Fruit fly (Drosophila melanogaster) whole organism, prepupa: ENCODE measurements around the gene CG14445.

Experiments
- Blimp-1 ChIP-seq: fragments of 200-800 bp; sonication (Bioruptor generic); optimal IDR thresholded peaks from 3 replicates; lab custom pipeline; 2017; ENCODE audit warnings: missing biosample characterization, missing genetic modification characterization, mild to moderate bottlenecking, moderate library complexity, missing genetic modification reagents
- CG10631 ChIP-seq: fragments of 200-800 bp; sonication (Bioruptor generic); optimal IDR thresholded peaks from 2 replicates; lab custom pipeline; 2016; ENCODE audit warnings: missing biosample characterization, missing genetic modification characterization
- CG10669 ChIP-seq: fragments of 200-800 bp; sonication (Bioruptor generic); optimal IDR thresholded peaks from 3 replicates; lab custom pipeline; 2018; ENCODE audit warnings: missing biosample characterization, mild to moderate bottlenecking, missing genetic modification characterization, moderate library complexity
- CG1621 ChIP-seq: fragments of 200-800 bp; sonication (Bioruptor generic); optimal IDR thresholded peaks from 3 replicates; lab custom pipeline; 2018; ENCODE audit warnings: missing biosample characterization, mild to moderate bottlenecking, missing genetic modification characterization
- CG16779 ChIP-seq: fragments of 200-800 bp; sonication (Bioruptor generic); optimal IDR thresholded peaks from 3 replicates; lab custom pipeline; 2017; ENCODE audit warnings: missing biosample characterization, mild to moderate bottlenecking, missing genetic modification characterization
- CG3032 ChIP-seq: fragments of 200-800 bp; optimal IDR thresholded peaks from 2 replicates; lab custom pipeline; 2019; ENCODE audit warnings: missing biosample characterization, mild to moderate bottlenecking, missing genetic modification characterization, moderate library complexity
- CG31627 ChIP-seq: fragments of 200-800 bp; sonication (Bioruptor generic); optimal IDR thresholded peaks from 3 replicates; lab custom pipeline; 2016; ENCODE audit warnings: missing biosample characterization, missing genetic modification characterization
- CG32006 ChIP-seq: fragments of 200-800 bp; sonication (Bioruptor generic); optimal IDR thresholded peaks from 3 replicates; lab custom pipeline; 2017; ENCODE audit warnings: missing biosample characterization, mild to moderate bottlenecking, missing genetic modification characterization
- CG34406 ChIP-seq: fragments of 200-800 bp; sonication (Bioruptor generic); optimal IDR thresholded peaks from 3 replicates; lab custom pipeline; 2016; ENCODE audit warnings: missing biosample characterization, missing genetic modification characterization
- CG3919 ChIP-seq: fragments of 200-800 bp; sonication (Bioruptor generic); optimal IDR thresholded peaks from 3 replicates; lab custom pipeline; 2016; ENCODE audit warnings: missing biosample characterization, missing genetic modification characterization
- CG4318 ChIP-seq: fragments of 200-800 bp; sonication (Bioruptor generic); optimal IDR thresholded peaks from 3 replicates; lab custom pipeline; 2017; ENCODE audit warnings: missing biosample characterization, mild to moderate bottlenecking, missing genetic modification characterization
- CG6163 ChIP-seq: fragments of 200-800 bp; sonication (Bioruptor generic); IDR thresholded peaks from 3 replicates; pipeline ENCODE4 v1.3.6; 2022; ENCODE audit warnings: missing biosample characterization, missing genetic modification characterization
- CG6276 ChIP-seq: fragments of 200-800 bp; sonication (Bioruptor generic); optimal IDR thresholded peaks from 2 replicates; lab custom pipeline; 2017; ENCODE audit warnings: missing biosample characterization, mild to moderate bottlenecking, missing genetic modification characterization
- CG6792 ChIP-seq: fragments of 200-800 bp; sonication (Bioruptor generic); optimal IDR thresholded peaks from 3 replicates; lab custom pipeline; 2016; ENCODE audit warnings: missing biosample characterization, missing genetic modification characterization
- CG6808 ChIP-seq: fragments of 200-800 bp; sonication (Bioruptor generic); optimal IDR thresholded peaks from 3 replicates; lab custom pipeline; 2017; ENCODE audit warnings: missing biosample characterization, missing genetic modification characterization, mild to moderate bottlenecking, moderate library complexity, missing genetic modification reagents
- CG6854 ChIP-seq: fragments of 200-800 bp; sonication (Bioruptor generic); optimal IDR thresholded peaks from 2 replicates; lab custom pipeline; 2017; ENCODE audit warnings: missing biosample characterization, mild to moderate bottlenecking, missing genetic modification characterization
- CG7368 ChIP-seq: fragments of 200-800 bp; sonication (Bioruptor generic); optimal IDR thresholded peaks from 3 replicates; lab custom pipeline; 2016; ENCODE audit warnings: missing biosample characterization, missing genetic modification characterization
- CG8119 ChIP-seq: fragments of 200-800 bp; sonication (Bioruptor generic); IDR thresholded peaks from 3 replicates; pipeline ENCODE4 v1.3.6; 2022; ENCODE audit warnings: missing biosample characterization, missing genetic modification characterization
- CG8632 ChIP-seq: fragments of 200-800 bp; sonication (Bioruptor generic); optimal IDR thresholded peaks from 3 replicates; lab custom pipeline; 2016; ENCODE audit warnings: missing biosample characterization, missing genetic modification characterization
- CG9139 ChIP-seq: fragments of 200-800 bp; sonication (Bioruptor generic); optimal IDR thresholded peaks from 3 replicates; lab custom pipeline; 2017; ENCODE audit warnings: missing biosample characterization, mild to moderate bottlenecking, missing genetic modification characterization
- Eip75B ChIP-seq: fragments of 200-800 bp; sonication (Bioruptor generic); optimal IDR thresholded peaks from 3 replicates; lab custom pipeline; 2016; ENCODE audit warnings: missing biosample characterization, missing genetic modification characterization
- Eip78C ChIP-seq: fragments of 200-800 bp; sonication (Bioruptor generic); peaks from one replicate; lab custom pipeline; 2016; ENCODE audit warnings: missing biosample characterization, missing genetic modification characterization
- Eip93F ChIP-seq: fragments of 200-800 bp; sonication (Bioruptor generic); optimal IDR thresholded peaks from 2 replicates; lab custom pipeline; 2016; ENCODE audit warnings: missing biosample characterization, mild to moderate bottlenecking, missing genetic modification characterization
- Ets21C ChIP-seq: fragments of 200-800 bp; sonication (Bioruptor generic); optimal IDR thresholded peaks from 3 replicates; lab custom pipeline; 2016; ENCODE audit warnings: missing biosample characterization, missing genetic modification characterization
- Ets96B ChIP-seq: fragments of 200-800 bp; optimal IDR thresholded peaks from 2 replicates; lab custom pipeline; 2019; ENCODE audit warnings: missing biosample characterization, mild to moderate bottlenecking, missing genetic modification characterization, moderate library complexity
- Gug ChIP-seq: fragments of 200-800 bp; sonication (Bioruptor generic); IDR thresholded peaks from 2 replicates; pipeline ENCODE4 v1.3.6; 2022; ENCODE audit warnings: missing biosample characterization, missing genetic modification characterization
- Hr39 ChIP-seq: fragments of 200-800 bp; sonication (Bioruptor generic); optimal IDR thresholded peaks from 2 replicates; lab custom pipeline; 2016; ENCODE audit warnings: missing biosample characterization, missing genetic modification characterization
- OdsH ChIP-seq: fragments of 200-800 bp; sonication (Bioruptor generic); optimal IDR thresholded peaks from 3 replicates; lab custom pipeline; 2016; ENCODE audit warnings: missing biosample characterization, missing genetic modification characterization
- Sox102F ChIP-seq: fragments of 200-800 bp; sonication (Bioruptor generic); optimal IDR thresholded peaks from 2 replicates; lab custom pipeline; 2016; ENCODE audit warnings: missing biosample characterization, mild to moderate bottlenecking, missing genetic modification characterization
- Sox14 ChIP-seq: fragments of 200-800 bp; sonication (Bioruptor generic); optimal IDR thresholded peaks from 3 replicates; lab custom pipeline; 2016; ENCODE audit warnings: missing biosample characterization, missing genetic modification characterization
- Sox15 ChIP-seq: fragments of 200-800 bp; sonication (Bioruptor generic); optimal IDR thresholded peaks from 3 replicates; lab custom pipeline; 2016; ENCODE audit warnings: missing biosample characterization, missing genetic modification characterization
- achi ChIP-seq: fragments of 200-800 bp; sonication (Bioruptor generic); optimal IDR thresholded peaks from 3 replicates; lab custom pipeline; 2016; ENCODE audit warnings: missing biosample characterization, missing genetic modification characterization
- acj6 ChIP-seq: fragments of 200-800 bp; sonication (Bioruptor generic); optimal IDR thresholded peaks from 3 replicates; lab custom pipeline; 2016; ENCODE audit warnings: missing biosample characterization, missing genetic modification characterization
- cyc ChIP-seq: fragments of 200-800 bp; sonication (Bioruptor generic); optimal IDR thresholded peaks from 3 replicates; lab custom pipeline; 2016; ENCODE audit warnings: missing biosample characterization, missing genetic modification characterization
- dac ChIP-seq: fragments of 200-800 bp; sonication (Bioruptor generic); optimal IDR thresholded peaks from 2 replicates; lab custom pipeline; 2017; ENCODE audit warnings: missing biosample characterization, mild to moderate bottlenecking, missing genetic modification characterization
- dsx ChIP-seq: fragments of 200-800 bp; optimal IDR thresholded peaks from 3 replicates; lab custom pipeline; 2019; ENCODE audit warnings: missing biosample characterization, mild to moderate bottlenecking, missing genetic modification characterization, moderate library complexity; ENCODE audit not compliant: poor library complexity, severe bottlenecking
- eg ChIP-seq: fragments of 200-800 bp; sonication (Bioruptor generic); IDR thresholded peaks from 3 replicates; pipeline ENCODE4 v1.3.6; 2022; ENCODE audit warnings: missing biosample characterization, missing genetic modification characterization
- esn ChIP-seq: fragments of 200-800 bp; sonication (Bioruptor generic); optimal IDR thresholded peaks from 2 replicates; lab custom pipeline; 2016; ENCODE audit warnings: missing biosample characterization, mild to moderate bottlenecking, missing genetic modification characterization, moderate library complexity
- fd59A ChIP-seq: fragments of 200-800 bp; sonication (Bioruptor generic); optimal IDR thresholded peaks from 2 replicates; lab custom pipeline; 2017; ENCODE audit warnings: missing biosample characterization, mild to moderate bottlenecking, missing genetic modification characterization, missing genetic modification reagents
- fd85E ChIP-seq: fragments of 200-800 bp; sonication (Bioruptor generic); optimal IDR thresholded peaks from 3 replicates; lab custom pipeline; 2016; ENCODE audit warnings: missing biosample characterization, missing genetic modification characterization
- fkh ChIP-seq: fragments of 200-800 bp; sonication (Bioruptor generic); optimal IDR thresholded peaks from 3 replicates; lab custom pipeline; 2017; ENCODE audit warnings: missing biosample characterization, mild to moderate bottlenecking, missing genetic modification characterization, moderate library complexity
- lz ChIP-seq: fragments of 200-800 bp; sonication (Bioruptor generic); optimal IDR thresholded peaks from 3 replicates; lab custom pipeline; 2016; ENCODE audit warnings: missing biosample characterization, missing genetic modification characterization
- pdm3 ChIP-seq: fragments of 200-800 bp; sonication (Bioruptor generic); optimal IDR thresholded peaks from 3 replicates; lab custom pipeline; 2016; ENCODE audit warnings: missing biosample characterization, missing genetic modification characterization
- salr ChIP-seq, 2 experiments: fragments of 200-800 bp; sonication (Bioruptor generic); optimal IDR thresholded peaks; 3 replicates each; lab custom pipeline; 2016 to 2018; ENCODE audit warnings: missing biosample characterization in 2 of 2, missing genetic modification characterization in 2 of 2, mild to moderate bottlenecking in 1 of 2
- topi ChIP-seq: fragments of 200-800 bp; sonication (Bioruptor generic); optimal IDR thresholded peaks from 3 replicates; lab custom pipeline; 2016; ENCODE audit warnings: missing biosample characterization, missing genetic modification characterization

Gene CG14445

DNA sequence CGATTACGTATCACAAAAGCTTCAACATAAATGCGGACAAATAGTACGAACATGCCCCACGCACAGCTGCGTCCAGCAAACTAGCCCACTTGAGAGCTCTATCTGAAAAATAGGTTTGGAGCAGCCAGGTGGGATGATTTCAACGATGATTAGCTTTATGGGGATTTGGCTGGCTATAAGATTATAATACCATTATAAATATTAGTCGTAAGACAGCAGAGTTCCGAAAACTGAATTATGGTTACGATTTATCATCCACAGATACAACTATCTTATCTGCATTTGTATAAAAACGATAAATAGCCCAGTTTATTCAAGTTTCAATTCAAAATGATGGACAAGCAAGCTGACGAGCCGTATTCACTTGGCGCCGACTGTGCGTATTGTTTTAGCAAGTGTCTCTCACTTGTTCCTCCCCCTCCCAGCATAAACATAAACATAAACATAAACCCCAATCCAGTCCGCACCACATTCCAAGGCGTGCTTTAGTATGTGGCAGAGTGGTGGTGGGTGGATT, 26.6 kb downstream of the CG14445 start (continued):
- peak; percentile 14 for TF ChIP-seq Sox15
- TF ChIP-seq OdsH: peak; percentile 22
- TF ChIP-seq CG7368 (GFP tag; lab: Kevin White, UChicago): no peak
- TF ChIP-seq Eip78C (GFP tag; lab: Kevin White, UChicago): peak; percentile 88
- TF ChIP-seq eg: peak; percentile 53; the same call in 2 of the 3 replicates
- peak; percentile 68 for TF ChIP-seq fkh (GFP tag; lab: Kevin White, UChicago)
- peak; percentile 37 for TF ChIP-seq achi
- TF ChIP-seq CG6808 (GFP tag; lab: Kevin White, UChicago): peak; percentile 22
- TF ChIP-seq CG16779 (tag; lab: Kevin White, UChicago): no peak
- no peak for TF ChIP-seq Sox102F (GFP tag; lab: Kevin White, UChicago)
- peak; percentile 19 for TF ChIP-seq CG3919 (GFP tag; lab: Kevin White, UChicago)
- TF ChIP-seq fd85E (GFP tag; lab: Kevin White, UChicago): no peak
- peak; percentile 21 for TF ChIP-seq CG10669 (GFP tag; lab: Kevin White, UChicago)
- no peak for TF ChIP-seq Blimp-1 (GFP tag; lab: Kevin White, UChicago)
- peak; percentile 11 for TF ChIP-seq CG4318
- peak; percentile 16 for TF ChIP-seq Eip75B (GFP tag; lab: Kevin White, UChicago)
- no peak for TF ChIP-seq CG6854 (GFP tag; lab: Kevin White, UChicago)
- no peak for TF ChIP-seq Gug
- peak; percentile 79 for TF ChIP-seq CG6276 (GFP tag; lab: Kevin White, UChicago)
- peak; percentile 38 for TF ChIP-seq topi (GFP tag; lab: Kevin White, UChicago)
- peak; percentile 1 for TF ChIP-seq dsx

DNA sequence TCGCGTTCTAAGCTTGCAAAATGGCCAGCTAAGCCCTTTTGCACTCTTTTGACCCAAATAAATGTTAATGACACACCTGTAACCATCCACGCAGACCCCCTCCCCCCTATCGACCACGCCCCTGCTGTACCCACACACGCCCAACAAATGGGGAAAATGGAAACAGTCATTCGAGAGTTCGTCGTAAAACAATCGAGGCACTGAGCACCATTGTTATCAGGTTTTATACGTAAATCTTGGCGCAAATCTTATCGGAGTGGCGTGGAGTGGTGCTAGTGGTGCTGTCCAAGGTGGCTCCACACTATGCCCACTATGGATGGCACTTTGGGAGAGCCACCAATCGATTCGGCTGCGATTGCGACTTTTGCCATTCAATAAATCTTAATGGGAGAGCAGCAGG, 27.3 kb downstream of the CG14445 start:
- TF ChIP-seq CG8632 (GFP tag; lab: Kevin White, UChicago) (no peak), CG8119 (GFP tag; lab: Robert Waterston, UW) (no peak)
- TF ChIP-seq, all 60 proteins: peak for 0

DNA sequence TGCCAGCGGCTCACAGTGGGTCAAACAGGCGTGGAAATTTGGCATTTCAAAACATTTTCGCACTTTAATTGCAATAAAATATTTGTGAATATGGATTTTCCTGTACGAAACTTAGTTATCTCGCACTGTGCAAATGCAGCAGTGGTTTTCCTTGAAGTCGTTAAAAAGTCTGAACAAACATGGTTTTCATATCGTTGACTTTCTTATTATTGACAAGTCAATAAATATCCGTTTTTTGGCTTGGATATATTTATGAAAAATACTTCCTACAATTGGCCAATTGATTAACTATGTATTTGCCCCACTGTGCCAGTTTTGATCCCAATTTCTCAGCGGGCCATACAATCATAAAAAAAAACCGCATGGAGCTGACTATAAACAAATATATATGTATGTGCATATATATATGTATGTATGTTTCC, 28.4 kb downstream of the CG14445 start:
- peak; percentile 90 for TF ChIP-seq acj6 (GFP tag; lab: Kevin White, UChicago)
- TF ChIP-seq CG4318: peak; percentile 96
- TF ChIP-seq Blimp-1 (GFP tag; lab: Kevin White, UChicago): peak; percentile 44
- peak; percentile 93 for TF ChIP-seq CG3919 (GFP tag; lab: Kevin White, UChicago)
- peak; percentile 93 for TF ChIP-seq CG6792 (GFP tag; lab: Kevin White, UChicago)
- peak; percentile 78 for TF ChIP-seq Ets96B
- TF ChIP-seq Eip75B (GFP tag; lab: Kevin White, UChicago): peak; percentile 94
- TF ChIP-seq Sox14 (GFP tag; lab: Kevin White, UChicago): peak; percentile 92
- peak; percentile 93 for TF ChIP-seq esn (GFP tag; lab: Kevin White, UChicago)
- TF ChIP-seq eg: peak; percentile 93
- peak; percentile 65 for TF ChIP-seq fkh (GFP tag; lab: Kevin White, UChicago)
- TF ChIP-seq topi (GFP tag; lab: Kevin White, UChicago): peak; percentile 92
- TF ChIP-seq pdm3 (GFP tag; lab: Kevin White, UChicago): peak; percentile 96
- TF ChIP-seq lz (GFP tag; lab: Kevin White, UChicago): peak; percentile 92
- TF ChIP-seq Sox15: peak; percentile 92
- peak; percentile 91 for TF ChIP-seq Hr39 (GFP tag; lab: Kevin White, UChicago)
- TF ChIP-seq CG1621 (tag; lab: Kevin White, UChicago): peak; percentile 86
- TF ChIP-seq OdsH: peak; percentile 95
- TF ChIP-seq CG8119 (GFP tag; lab: Robert Waterston, UW): peak; percentile 97
- TF ChIP-seq CG6808 (GFP tag; lab: Kevin White, UChicago): peak; percentile 83
- peak; percentile 93 for TF ChIP-seq CG34406 (GFP tag; lab: Kevin White, UChicago)
- TF ChIP-seq fd85E (GFP tag; lab: Kevin White, UChicago): peak; percentile 71
- peak; percentile 73 for TF ChIP-seq CG9139 (GFP tag; lab: Kevin White, UChicago)
- peak; percentile 94 for TF ChIP-seq achi
- peak; percentile 92 for TF ChIP-seq CG10631
- TF ChIP-seq Ets21C (GFP tag; lab: Kevin White, UChicago): peak; percentile 84
- peak; percentile 94 for TF ChIP-seq CG8632 (GFP tag; lab: Kevin White, UChicago)
- peak; percentile 89 for TF ChIP-seq CG31627
- TF ChIP-seq fd59A (GFP tag; lab: Kevin White, UChicago): peak; percentile 82
- peak; percentile 80 for TF ChIP-seq CG3032 (tag; lab: Kevin White, UChicago)
- peak; percentile 97 for TF ChIP-seq dac (GFP tag; lab: Kevin White, UChicago)
- TF ChIP-seq Eip93F (GFP tag; lab: Kevin White, UChicago): peak; percentile 25
- TF ChIP-seq CG10669 (GFP tag; lab: Kevin White, UChicago): peak; percentile 88
- peak; percentile 67 to 95 for TF ChIP-seq salr (GFP tag; optimal IDR thresholded peaks at IDR 0.05; lab: Kevin White, UChicago)
- peak; percentile 98 for TF ChIP-seq CG32006
- TF ChIP-seq CG6163 (GFP tag; lab: Robert Waterston, UW): peak; percentile 91
- TF ChIP-seq CG6276 (GFP tag; lab: Kevin White, UChicago): peak; percentile 94
- TF ChIP-seq cyc (GFP tag; lab: Kevin White, UChicago): peak; percentile 85
